Worm (Caenorhabditis elegans): ENCODE data around the gene srbc-16.

Gene srbc-16

ce11 chrV:2192117-2192516, 10.3 kb downstream of the srbc-16 start, which contains the start of gene nhr-13 (continued):
- peak; percentile 17 for TF ChIP-seq nhr-90 (tag; optimal IDR thresholded peaks at IDR 0.05; ENCODE audit: poor library complexity)
- no peak for TF ChIP-seq nhr-71 (tag; optimal IDR thresholded peaks at IDR 0.05)
- TF ChIP-seq lin-13 (GFP tag; optimal IDR thresholded peaks at IDR 0.05): no peak
- TF ChIP-seq elt-3 (tag; optimal IDR thresholded peaks at IDR 0.05): no peak
- peak in 1 of 2 experiments; percentile 36 for TF ChIP-seq lin-35 (GFP tag; optimal IDR thresholded peaks at IDR 0.05)
- peak; percentile 18 for TF ChIP-seq rnt-1 (tag; optimal IDR thresholded peaks at IDR 0.05)
- no peak for TF ChIP-seq pqm-1 (tag; optimal IDR thresholded peaks at IDR 0.05)
- TF ChIP-seq sptf-1 (tag; optimal IDR thresholded peaks at IDR 0.05): no peak
- no peak for TF ChIP-seq nhr-76 (tag; optimal IDR thresholded peaks at IDR 0.05)
- TF ChIP-seq unc-30 (tag; optimal IDR thresholded peaks at IDR 0.05): no peak
- TF ChIP-seq unc-98 (GFP tag; IDR thresholded peaks at IDR 0.05): no peak
- no peak for TF ChIP-seq nhr-47 (tag; optimal IDR thresholded peaks at IDR 0.05)
- no peak for TF ChIP-seq tlp-1 (tag; optimal IDR thresholded peaks at IDR 0.05)
- TF ChIP-seq ces-1 (GFP tag; optimal IDR thresholded peaks at IDR 0.05): no peak

- no peak for TF ChIP-seq ceh-90 (tag; optimal IDR thresholded peaks at IDR 0.05)
- peak; percentile 26 for TF ChIP-seq snpc-4 (tag; optimal IDR thresholded peaks at IDR 0.05)
These were observed 17.8 kb downstream of the srbc-16 start for ce11 chrV:2199594-2199993.

- TF ChIP-seq lin-15B (tag; optimal IDR thresholded peaks at IDR 0.05): no peak
- no peak for TF ChIP-seq hlh-17 (GFP tag; optimal IDR thresholded peaks at IDR 0.05; ENCODE audit: borderline replicate concordance)
- no peak for TF ChIP-seq ceh-88 (GFP tag; IDR thresholded peaks at IDR 0.05)
- TF ChIP-seq grh-1 (GFP tag; IDR thresholded peaks at IDR 0.05): no peak
- TF ChIP-seq fkh-4 (tag; optimal IDR thresholded peaks at IDR 0.05; ENCODE audit: borderline replicate concordance): no peak
- TF ChIP-seq fos-1 (tag; optimal IDR thresholded peaks at IDR 0.05): no peak
- no peak for TF ChIP-seq zip-4 (GFP tag; optimal IDR thresholded peaks at IDR 0.05)
- no peak for TF ChIP-seq efl-3 (GFP tag; optimal IDR thresholded peaks at IDR 0.05)
These were observed 18.6 kb downstream of the srbc-16 start for ce11 chrV:2200402-2200801.

- no peak for TF ChIP-seq swsn-7 (tag; optimal IDR thresholded peaks at IDR 0.05)
- peak in 1 of 2 experiments; percentile 5 for TF ChIP-seq lin-35 (GFP tag; optimal IDR thresholded peaks at IDR 0.05)
- TF ChIP-seq elt-2 (tag; optimal IDR thresholded peaks at IDR 0.05): peak; percentile 34
These were observed 19.4 kb downstream of the srbc-16 start, which contains the start of gene cyp-32B1 for ce11 chrV:2201240-2201639. Gene cyp-32B1 (minus strand): TSS chrV:2201415.

DNA sequence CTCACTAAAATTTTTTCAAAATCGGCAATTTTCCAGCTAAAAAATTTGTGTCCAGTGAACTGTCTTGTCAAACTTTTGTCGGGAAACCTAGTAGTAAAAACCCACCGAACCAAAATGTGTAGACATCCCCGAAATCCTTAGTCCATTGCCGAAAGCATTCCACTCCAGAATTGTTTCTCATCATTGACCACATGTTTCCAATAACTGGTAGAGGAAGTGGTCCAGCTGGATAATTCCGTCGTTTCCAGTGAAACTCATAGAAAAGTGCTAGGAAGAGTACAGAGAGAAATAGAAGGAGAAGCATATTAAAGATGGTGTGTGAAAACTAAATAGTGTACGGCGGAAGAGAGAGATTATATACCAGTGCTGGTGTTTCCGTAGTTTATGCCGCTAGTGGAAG, 22.2 kb downstream of the srbc-16 start, which contains the start of gene cyp-33C12:
Gene cyp-33C12, minus strand, starts transcription at position 321 of the 400 bp plus-strand sequence.
- peak; percentile 91 for TF ChIP-seq dsc-1 (tag; optimal IDR thresholded peaks at IDR 0.05)
- TF ChIP-seq fkh-4 (tag; optimal IDR thresholded peaks at IDR 0.05; ENCODE audit: borderline replicate concordance): peak; percentile 71
- TF ChIP-seq fkh-10 (GFP tag; optimal IDR thresholded peaks at IDR 0.05): no peak

- TF ChIP-seq nhr-76 (tag; optimal IDR thresholded peaks at IDR 0.05) (no peak), blmp-1 (tag; optimal IDR thresholded peaks at IDR 0.05) (no peak), sup-37 (GFP tag; optimal IDR thresholded peaks at IDR 0.05) (no peak), ceh-63 (GFP tag; optimal IDR thresholded peaks at IDR 0.05) (no peak), egl-27 (tag; optimal IDR thresholded peaks at IDR 0.05) (no peak), fkh-10 (GFP tag; optimal IDR thresholded peaks at IDR 0.05) (no peak), efl-3 (GFP tag; optimal IDR thresholded peaks at IDR 0.05) (no peak), lsy-2 (tag; optimal IDR thresholded peaks at IDR 0.05) (no peak), C34B4.2 (tag; optimal IDR thresholded peaks at IDR 0.05) (no peak), nhr-11 (tag; optimal IDR thresholded peaks at IDR 0.05) (no peak), skn-1 (tag; optimal IDR thresholded peaks at IDR 0.05) (no peak), hlh-17 (GFP tag; optimal IDR thresholded peaks at IDR 0.05; ENCODE audit: borderline replicate concordance) (no peak), lin-13 (GFP tag; optimal IDR thresholded peaks at IDR 0.05) (no peak), tbx-2 (tag; optimal IDR thresholded peaks at IDR 0.05) (no peak)
These were observed 24.3 kb downstream of the srbc-16 start, which contains the start of gene srt-40 for ce11 chrV:2206181-2206580. Gene srt-40 (minus strand): TSS chrV:2206281.
